Worm (Caenorhabditis elegans): ENCODE measurements around the gene B0024.15.

B0024.15 gene

ce11 chrV:10338305-10338992 is 48.6 kb downstream of the B0024.15 start, which contains the start of gene arx-2:
TSS of gene arx-2 (minus strand) at chrV:10338355.
- TF ChIP-seq cog-1 (tag; optimal IDR thresholded peaks at IDR 0.05): no peak
- no peak for TF ChIP-seq tab-1 (GFP tag; IDR thresholded peaks at IDR 0.05)
- TF ChIP-seq ztf-23 (GFP tag; IDR thresholded peaks at IDR 0.05): no peak
- TF ChIP-seq med-1 (GFP tag; optimal IDR thresholded peaks at IDR 0.05; ENCODE audit: insufficient read depth): no peak
- no peak for TF ChIP-seq ztf-29 (GFP tag; IDR thresholded peaks at IDR 0.05)

ce11 chrV:10339200-10339599 is 49.4 kb downstream of the B0024.15 start, which contains the start of gene K07C5.2:
TSS of gene K07C5.2 (plus strand) at chrV:10339500.
- TF ChIP-seq ztf-23 (GFP tag; IDR thresholded peaks at IDR 0.05) (no peak), klf-2 (GFP tag; conservative IDR thresholded peaks at IDR 0.05) (no peak), cog-1 (tag; optimal IDR thresholded peaks at IDR 0.05) (no peak), flt-1 (GFP tag; IDR thresholded peaks at IDR 0.05) (no peak), med-1 (GFP tag; optimal IDR thresholded peaks at IDR 0.05; ENCODE audit: insufficient read depth) (no peak), tab-1 (GFP tag; IDR thresholded peaks at IDR 0.05) (no peak), T22C8.4 (GFP tag; IDR thresholded peaks at IDR 0.05) (no peak), ref-1 (GFP tag; conservative IDR thresholded peaks at IDR 0.05) (no peak), ztf-29 (GFP tag; IDR thresholded peaks at IDR 0.05) (no peak)
